Fruit fly (Drosophila melanogaster) whole organism, embryonic: ENCODE results near the gene CG4041.

Experiments
- B-H1 ChIP-seq: fragments of 200-800 bp; sonication (Bioruptor generic); IDR thresholded peaks from 3 replicates; pipeline ENCODE4 v1.3.6; 2022; ENCODE audit warnings: missing biosample characterization, missing genetic modification characterization
- CG10209 ChIP-seq: fragments of 200-800 bp; sonication (Bioruptor generic); optimal IDR thresholded peaks from 3 replicates; lab custom pipeline; 2017; ENCODE audit warnings: missing biosample characterization, mild to moderate bottlenecking, missing genetic modification characterization, missing genetic modification reagents
- CG10431 ChIP-seq: fragments of 200-800 bp; sonication (Bioruptor generic); optimal IDR thresholded peaks from 3 replicates; lab custom pipeline; 2018; ENCODE audit warnings: missing biosample characterization, mild to moderate bottlenecking, missing genetic modification characterization
- CG10565 ChIP-seq: fragments of 200-800 bp; sonication (Bioruptor generic); optimal IDR thresholded peaks from 3 replicates; lab custom pipeline; 2016; ENCODE audit warnings: missing biosample characterization, mild to moderate bottlenecking, missing genetic modification characterization
- CG10654 ChIP-seq: fragments of 200-800 bp; sonication (Bioruptor generic); optimal IDR thresholded peaks from 2 replicates; lab custom pipeline; 2016; ENCODE audit warnings: missing biosample characterization, missing genetic modification characterization
- CG12219 ChIP-seq: fragments of 200-800 bp; sonication (Bioruptor generic); optimal IDR thresholded peaks from 3 replicates; lab custom pipeline; 2018; ENCODE audit warnings: missing biosample characterization, mild to moderate bottlenecking, missing genetic modification characterization
- CG13123 ChIP-seq: fragments of 200-800 bp; sonication (Bioruptor generic); optimal IDR thresholded peaks from 2 replicates; lab custom pipeline; 2016; ENCODE audit warnings: missing biosample characterization, missing genetic modification characterization
- CG13287 ChIP-seq: fragments of 200-800 bp; sonication (Bioruptor generic); IDR thresholded peaks from 2 replicates; pipeline ENCODE4 v1.3.6; 2022; ENCODE audit warnings: missing biosample characterization, missing genetic modification characterization; ENCODE audit not compliant: partially characterized antibody
- CG14860 ChIP-seq: fragments of 200-800 bp; sonication (Bioruptor generic); IDR thresholded peaks from 3 replicates; pipeline ENCODE4 v1.3.6; 2022; ENCODE audit warnings: missing biosample characterization, missing genetic modification characterization; ENCODE audit not compliant: partially characterized antibody
- CG18011 ChIP-seq: fragments of 200-800 bp; sonication (Bioruptor generic); optimal IDR thresholded peaks from 2 replicates; lab custom pipeline; 2017; ENCODE audit warnings: missing biosample characterization, missing genetic modification characterization, mild to moderate bottlenecking, moderate library complexity, missing genotype
- CG2120 ChIP-seq: fragments of 200-800 bp; sonication (Bioruptor generic); optimal IDR thresholded peaks from 3 replicates; lab custom pipeline; 2016; ENCODE audit warnings: missing biosample characterization, missing genetic modification characterization
- CG30020 ChIP-seq: fragments of 200-800 bp; optimal IDR thresholded peaks from 2 replicates; lab custom pipeline; 2019; ENCODE audit warnings: missing biosample characterization, mild to moderate bottlenecking, missing genetic modification characterization, moderate library complexity
- CG31388 ChIP-seq: fragments of 200-800 bp; sonication (Bioruptor generic); optimal IDR thresholded peaks from 2 replicates; lab custom pipeline; 2016; ENCODE audit warnings: missing biosample characterization, missing genetic modification characterization
- CG3163 ChIP-seq: fragments of 200-800 bp; sonication (Bioruptor generic); optimal IDR thresholded peaks from 3 replicates; lab custom pipeline; 2016; ENCODE audit warnings: missing biosample characterization, missing genetic modification characterization
- CG6272 ChIP-seq: fragments of 200-800 bp; sonication (Bioruptor generic); IDR thresholded peaks from 2 replicates; pipeline ENCODE4 v1.3.6; 2022; ENCODE audit warnings: missing biosample characterization, missing genetic modification characterization
- CG8089 ChIP-seq: fragments of 200-800 bp; sonication (Bioruptor generic); optimal IDR thresholded peaks from 3 replicates; lab custom pipeline; 2016; ENCODE audit warnings: missing biosample characterization, missing genetic modification characterization
- CG8290 ChIP-seq, 3 experiments: fragments of 200-800 bp; sonication (Bioruptor generic); optimal IDR thresholded peaks; 2 replicates each; lab custom pipeline; 2016 to 2019; ENCODE audit warnings: missing biosample characterization in 3 of 3, missing genetic modification characterization in 3 of 3, mild to moderate bottlenecking in 2 of 3, moderate library complexity in 1 of 3
- CG8924 ChIP-seq: fragments of 200-800 bp; optimal IDR thresholded peaks from 3 replicates; lab custom pipeline; 2019; ENCODE audit warnings: missing biosample characterization, mild to moderate bottlenecking, missing genetic modification characterization, moderate library complexity
- Dbx ChIP-seq: fragments of 200-800 bp; sonication (Bioruptor generic); IDR thresholded peaks from 3 replicates; pipeline ENCODE4 v1.3.6; 2022; ENCODE audit warnings: missing biosample characterization, missing genetic modification characterization
- Doc3 ChIP-seq: fragments of 200-800 bp; sonication (Bioruptor generic); IDR thresholded peaks from 3 replicates; pipeline ENCODE4 v1.3.6; 2022; ENCODE audit warnings: missing biosample characterization, missing genetic modification characterization; ENCODE audit not compliant: partially characterized antibody
- Dp ChIP-seq: fragments of 200-800 bp; sonication (Bioruptor generic); optimal IDR thresholded peaks from 2 replicates; lab custom pipeline; 2018; ENCODE audit warnings: missing biosample characterization, mild to moderate bottlenecking, missing genetic modification characterization, moderate library complexity
- Fer3 ChIP-seq: fragments of 200-800 bp; sonication (Bioruptor generic); optimal IDR thresholded peaks from 2 replicates; lab custom pipeline; 2018; ENCODE audit warnings: missing biosample characterization, mild to moderate bottlenecking, missing genetic modification characterization, moderate library complexity
- Gsc ChIP-seq: fragments of 200-800 bp; sonication (Bioruptor generic); IDR thresholded peaks from 2 replicates; pipeline ENCODE4 v1.3.6; 2022; ENCODE audit warnings: missing biosample characterization, missing genetic modification characterization
- HLH4C ChIP-seq: fragments of 200-800 bp; sonication (Bioruptor generic); IDR thresholded peaks from 3 replicates; pipeline ENCODE4 v1.3.6; 2022; ENCODE audit warnings: missing biosample characterization, missing genetic modification characterization; ENCODE audit not compliant: partially characterized antibody
- Jarid2 ChIP-seq: fragments of 200-800 bp; sonication (Bioruptor generic); optimal IDR thresholded peaks from 3 replicates; lab custom pipeline; 2017; ENCODE audit warnings: mild to moderate bottlenecking, missing biosample characterization, missing genetic modification reagents, missing genetic modification characterization
- NC2β ChIP-seq: fragments of 200-800 bp; sonication (Bioruptor generic); optimal IDR thresholded peaks from 2 replicates; lab custom pipeline; 2016; ENCODE audit warnings: missing biosample characterization, missing genetic modification characterization
- NK7.1 ChIP-seq: fragments of 200-800 bp; sonication (Bioruptor generic); optimal IDR thresholded peaks from 3 replicates; lab custom pipeline; 2016; ENCODE audit warnings: missing biosample characterization, missing genetic modification characterization
- Scr ChIP-seq: fragments of 200-800 bp; sonication (Bioruptor generic); IDR thresholded peaks from 2 replicates; pipeline ENCODE4 v1.3.6; 2022; ENCODE audit warnings: missing biosample characterization, missing genetic modification characterization; ENCODE audit not compliant: partially characterized antibody
- Sox102F ChIP-seq: fragments of 200-800 bp; sonication (Bioruptor generic); optimal IDR thresholded peaks from 2 replicates; lab custom pipeline; 2018; ENCODE audit warnings: missing biosample characterization, mild to moderate bottlenecking, missing genetic modification characterization, moderate library complexity
- Sry-δ ChIP-seq: fragments of 200-800 bp; sonication (Bioruptor generic); optimal IDR thresholded peaks from 2 replicates; lab custom pipeline; 2016; ENCODE audit warnings: missing biosample characterization, missing genetic modification characterization
- Usf ChIP-seq: fragments of 200-800 bp; sonication (Bioruptor generic); optimal IDR thresholded peaks from 2 replicates; lab custom pipeline; 2017; ENCODE audit warnings: missing genotype, missing biosample characterization, missing genetic modification characterization
- Vsx1 ChIP-seq: fragments of 200-800 bp; sonication (Bioruptor generic); optimal IDR thresholded peaks from 2 replicates; lab custom pipeline; 2017; ENCODE audit warnings: missing biosample characterization, mild to moderate bottlenecking, missing genetic modification characterization, missing genetic modification reagents
- amos ChIP-seq: fragments of 200-800 bp; sonication (Bioruptor generic); IDR thresholded peaks from 2 replicates; pipeline ENCODE4 v1.3.6; 2022; ENCODE audit warnings: missing biosample characterization, missing genetic modification characterization; ENCODE audit not compliant: partially characterized antibody
- ara ChIP-seq: fragments of 200-800 bp; sonication (Bioruptor generic); IDR thresholded peaks from 2 replicates; pipeline ENCODE4 v1.3.6; 2022; ENCODE audit warnings: missing biosample characterization, missing genetic modification characterization
- az2 ChIP-seq: fragments of 200-800 bp; sonication (Bioruptor generic); optimal IDR thresholded peaks from 3 replicates; lab custom pipeline; 2016; ENCODE audit warnings: missing biosample characterization, missing genetic modification characterization
- caup ChIP-seq: fragments of 200-800 bp; sonication (Bioruptor generic); optimal IDR thresholded peaks from 3 replicates; lab custom pipeline; 2017; ENCODE audit warnings: missing biosample characterization, mild to moderate bottlenecking, missing genetic modification characterization, moderate library complexity; ENCODE audit not compliant: severe bottlenecking
- dan ChIP-seq: fragments of 200-800 bp; sonication (Bioruptor generic); IDR thresholded peaks from 2 replicates; pipeline ENCODE4 v1.3.6; 2022; ENCODE audit warnings: missing biosample characterization, missing genetic modification characterization
- dpn ChIP-seq, 2 experiments: fragments of 200-800 bp; sonication (Bioruptor generic); optimal IDR thresholded peaks; 3 replicates each; lab custom pipeline; 2016; ENCODE audit warnings: missing biosample characterization in 2 of 2, missing genetic modification characterization in 2 of 2
- emc ChIP-seq: fragments of 200-800 bp; sonication (Bioruptor generic); optimal IDR thresholded peaks from 2 replicates; lab custom pipeline; 2016; ENCODE audit warnings: missing biosample characterization, missing genetic modification characterization
- fu2 ChIP-seq: fragments of 200-800 bp; sonication (Bioruptor generic); optimal IDR thresholded peaks from 2 replicates; lab custom pipeline; 2016; ENCODE audit warnings: missing biosample characterization, missing genetic modification characterization
- gce ChIP-seq: fragments of 200-800 bp; sonication (Bioruptor generic); IDR thresholded peaks from 3 replicates; pipeline ENCODE4 v1.3.6; 2022; ENCODE audit warnings: missing biosample characterization, missing genetic modification characterization
- gsb ChIP-seq: fragments of 200-800 bp; sonication (Bioruptor generic); IDR thresholded peaks from 2 replicates; pipeline ENCODE4 v1.3.6; 2022; ENCODE audit warnings: missing biosample characterization, missing genetic modification characterization
- h ChIP-seq: fragments of >200 bp; optimal IDR thresholded peaks from 2 replicates; lab custom pipeline; 2017
- her ChIP-seq: fragments of 200-800 bp; sonication (Bioruptor generic); optimal IDR thresholded peaks from 2 replicates; lab custom pipeline; 2016; ENCODE audit warnings: missing biosample characterization, missing genetic modification characterization
- nau ChIP-seq: fragments of 200-800 bp; sonication (Bioruptor generic); optimal IDR thresholded peaks from 3 replicates; lab custom pipeline; 2017; ENCODE audit warnings: missing biosample characterization, mild to moderate bottlenecking, missing genetic modification characterization, missing genetic modification reagents
- odd ChIP-seq: fragments of 200-800 bp; sonication (Bioruptor generic); optimal IDR thresholded peaks from 2 replicates; lab custom pipeline; 2017; ENCODE audit warnings: missing biosample characterization, mild to moderate bottlenecking, missing genetic modification characterization
- pzg ChIP-seq: fragments of 200-800 bp; sonication (Bioruptor generic); optimal IDR thresholded peaks from 3 replicates; lab custom pipeline; 2018; ENCODE audit warnings: missing biosample characterization, mild to moderate bottlenecking, missing genetic modification characterization, moderate library complexity
- ranshi ChIP-seq: fragments of 200-800 bp; sonication (Bioruptor generic); IDR thresholded peaks from 2 replicates; pipeline ENCODE4 v1.3.6; 2022; ENCODE audit warnings: missing biosample characterization, missing genetic modification characterization
- vfl ChIP-seq: fragments of 200-800 bp; sonication (Bioruptor generic); optimal IDR thresholded peaks from 2 replicates; lab custom pipeline; 2016; ENCODE audit warnings: missing biosample characterization, missing genetic modification characterization

The CG4041 gene

dm6 chrX:4939788-4940441 is 21.7 kb upstream of the CG4041 start (continued):
- peak; percentile 92 for TF ChIP-seq CG31388
- peak; percentile 86 for TF ChIP-seq NK7.1 (GFP tag; lab: Kevin White, UChicago)
- TF ChIP-seq Gsc (GFP tag; lab: Robert Waterston, UW) = peak; percentile 90
- TF ChIP-seq gsb (GFP tag; lab: Robert Waterston, UW) = peak; percentile 76
- no peak for TF ChIP-seq CG13287 (GFP tag; lab: Robert Waterston, UW)
- peak; percentile 87 for TF ChIP-seq CG10431 (GFP tag; lab: Kevin White, UChicago)
- peak; percentile 89 for TF ChIP-seq Usf
- TF ChIP-seq fu2 (GFP tag; lab: Kevin White, UChicago) = peak; percentile 80
- peak; percentile 84 for TF ChIP-seq CG13123 (GFP tag; lab: Kevin White, UChicago)
- TF ChIP-seq emc (GFP tag; lab: Kevin White, UChicago) = peak; percentile 78
- TF ChIP-seq gce (GFP tag; lab: Robert Waterston, UW) = peak; percentile 95
- peak; percentile 96 for TF ChIP-seq az2 (GFP tag; lab: Kevin White, UChicago)
- peak; percentile 97 for TF ChIP-seq CG12219
- peak; percentile 92 to 95 for TF ChIP-seq dpn (GFP tag; optimal IDR thresholded peaks at IDR 0.05; lab: Kevin White, UChicago)
- peak; percentile 93 for TF ChIP-seq CG8924 (tag; lab: Kevin White, UChicago)
- TF ChIP-seq odd (GFP tag; lab: Kevin White, UChicago) = peak; percentile 91
- TF ChIP-seq Fer3 (tag; lab: Kevin White, UChicago) = peak; percentile 90
- TF ChIP-seq CG10565 = peak; percentile 91
- no peak for TF ChIP-seq CG14860 (GFP tag; lab: Robert Waterston, UW)
- peak; percentile 96 for TF ChIP-seq ranshi (GFP tag; lab: Robert Waterston, UW)
- TF ChIP-seq CG3163 = peak; percentile 78
- TF ChIP-seq CG10654 (GFP tag; lab: Kevin White, UChicago) = peak; percentile 93
- TF ChIP-seq Doc3 (GFP tag; lab: Robert Waterston, UW) = no peak
- peak; percentile 98 for TF ChIP-seq Sox102F
- peak; percentile 98 for TF ChIP-seq ara (GFP tag; lab: Robert Waterston, UW)
- TF ChIP-seq caup (GFP tag; lab: Kevin White, UChicago) = peak; percentile 84
- no peak for TF ChIP-seq Scr (GFP tag; lab: Robert Waterston, UW)
- TF ChIP-seq HLH4C (GFP tag; lab: Robert Waterston, UW) = no peak
- peak; percentile 94 for TF ChIP-seq B-H1
- no peak for TF ChIP-seq Dp
- TF ChIP-seq CG18011 (GFP tag; lab: Kevin White, UChicago) = peak; percentile 68
- TF ChIP-seq her (GFP tag; lab: Kevin White, UChicago) = peak; percentile 84
- peak; percentile 68 for TF ChIP-seq CG30020
- peak; percentile 81 for TF ChIP-seq Vsx1 (GFP tag; lab: Kevin White, UChicago)
- TF ChIP-seq CG8089 (GFP tag; lab: Kevin White, UChicago) = peak; percentile 95
- peak; percentile 66 for TF ChIP-seq vfl
- peak; percentile 84 for TF ChIP-seq CG8290 (GFP tag; optimal IDR thresholded peaks at IDR 0.05; lab: Kevin White, UChicago)
- TF ChIP-seq CG8290 (tag; optimal IDR thresholded peaks at IDR 0.05; lab: Kevin White, UChicago) = peak; percentile 82 to 99
- TF ChIP-seq CG6272 (GFP tag; lab: Robert Waterston, UW) = peak; percentile 87
- TF ChIP-seq amos (GFP tag; lab: Robert Waterston, UW) = no peak
- peak; percentile 88 for TF ChIP-seq nau (GFP tag; lab: Kevin White, UChicago)
- TF ChIP-seq pzg = peak; percentile 5
- TF ChIP-seq NC2β = peak; percentile 93
- TF ChIP-seq CG10209 = peak; percentile 91
- TF ChIP-seq Sry-δ (GFP tag; lab: Kevin White, UChicago) = peak; percentile 60
- TF ChIP-seq Dbx (GFP tag; lab: Robert Waterston, UW) = peak; percentile 74
- peak; percentile 79 for TF ChIP-seq CG2120
- peak; percentile 94 for TF ChIP-seq dan (GFP tag; lab: Robert Waterston, UW)
- peak; percentile 67 for TF ChIP-seq Jarid2 (GFP tag; lab: Kevin White, UChicago)
- TF ChIP-seq h (lab: Kevin White, UChicago) = no peak
